Fruit fly (Drosophila melanogaster) Kc167 (cell line): ENCODE results near the gene CG17839.

ENCODE experiments used
- insv ChIP-seq: fragments of >200 bp; optimal IDR thresholded peaks from 3 replicates; lab custom pipeline; 2018; ENCODE audit warnings: missing external identifiers
- psq ChIP-seq: fragments of >200 bp; optimal IDR thresholded peaks from 2 replicates; lab custom pipeline; 2017; ENCODE audit warnings: missing external identifiers

- TF ChIP-seq insv (lab: Kevin White, UChicago) (no peak), psq (lab: Kevin White, UChicago) (no peak)
Measured at dm6 chr3L:14784241-14784948, 20.5 kb upstream of the CG17839 start.
